Fruit fly (Drosophila melanogaster) whole organism, prepupa: ENCODE results near the gene Cpr92F.

ENCODE experiments used
- CG4318 ChIP-seq: fragments of 200-800 bp; sonication (Bioruptor generic); optimal IDR thresholded peaks from 3 replicates; lab custom pipeline; 2017; ENCODE audit warnings: missing biosample characterization, mild to moderate bottlenecking, missing genetic modification characterization
- CG6276 ChIP-seq: fragments of 200-800 bp; sonication (Bioruptor generic); optimal IDR thresholded peaks from 2 replicates; lab custom pipeline; 2017; ENCODE audit warnings: missing biosample characterization, mild to moderate bottlenecking, missing genetic modification characterization

DNA sequence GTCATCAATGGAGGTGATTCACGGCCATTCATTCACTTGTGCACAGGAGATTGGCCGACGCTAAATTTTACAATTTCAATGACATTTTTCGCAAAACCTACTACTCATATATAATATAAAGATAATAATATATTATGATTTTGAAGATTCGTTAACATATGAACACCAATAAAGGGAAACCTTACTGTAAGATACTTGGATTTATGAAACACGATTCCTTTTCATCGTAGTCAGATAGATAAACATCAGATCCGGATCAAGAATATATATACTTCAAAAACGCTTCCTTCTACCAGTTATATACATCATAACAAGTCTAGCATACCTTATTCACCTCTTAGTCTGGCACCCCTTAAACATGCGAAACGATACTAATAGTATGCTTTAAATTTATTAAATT, 9.6 kb upstream of the Cpr92F start, which contains the start of gene Nep4:
- TF ChIP-seq CG4318 (no peak), CG6276 (no peak)
